Fruit fly (Drosophila melanogaster) whole organism, embryonic: ENCODE results near the gene CG14883.

Source experiments
- Adf1 ChIP-seq: fragments of 200-800 bp; sonication (Bioruptor generic); IDR thresholded peaks from 2 replicates; pipeline ENCODE4 v1.3.6; 2022; ENCODE audit warnings: missing biosample characterization, missing genetic modification characterization
- B-H1 ChIP-seq: fragments of 200-800 bp; sonication (Bioruptor generic); IDR thresholded peaks from 3 replicates; pipeline ENCODE4 v1.3.6; 2022; ENCODE audit warnings: missing biosample characterization, missing genetic modification characterization
- B-H2 ChIP-seq: fragments of 200-800 bp; sonication (Bioruptor generic); optimal IDR thresholded peaks from 2 replicates; lab custom pipeline; 2018; ENCODE audit warnings: missing biosample characterization, mild to moderate bottlenecking, missing genetic modification characterization
- Bdp1 ChIP-seq: fragments of 200-800 bp; sonication (Bioruptor generic); optimal IDR thresholded peaks from 3 replicates; lab custom pipeline; 2016; ENCODE audit warnings: missing biosample characterization, missing genetic modification characterization
- BtbVII ChIP-seq: fragments of 200-800 bp; sonication (Bioruptor generic); optimal IDR thresholded peaks from 3 replicates; lab custom pipeline; 2017; ENCODE audit warnings: missing biosample characterization, mild to moderate bottlenecking, missing genetic modification characterization
- C15 ChIP-seq: fragments of 200-800 bp; sonication (Bioruptor generic); IDR thresholded peaks from 3 replicates; pipeline ENCODE4 v1.3.6; 2022; ENCODE audit warnings: missing biosample characterization, missing genetic modification characterization
- CG12219 ChIP-seq: fragments of 200-800 bp; sonication (Bioruptor generic); optimal IDR thresholded peaks from 3 replicates; lab custom pipeline; 2018; ENCODE audit warnings: missing biosample characterization, mild to moderate bottlenecking, missing genetic modification characterization
- CG13424 ChIP-seq: fragments of 200-800 bp; sonication (Bioruptor generic); optimal IDR thresholded peaks from 2 replicates; lab custom pipeline; 2019; ENCODE audit warnings: missing biosample characterization, mild to moderate bottlenecking, missing genetic modification characterization, moderate library complexity
- CG14667 ChIP-seq: fragments of 200-800 bp; sonication (Bioruptor generic); IDR thresholded peaks from 2 replicates; pipeline ENCODE4 v1.3.6; 2022; ENCODE audit warnings: missing biosample characterization, missing genetic modification characterization
- CG15479 ChIP-seq: fragments of 200-800 bp; sonication (Bioruptor generic); optimal IDR thresholded peaks from 3 replicates; lab custom pipeline; 2019; ENCODE audit warnings: missing biosample characterization, mild to moderate bottlenecking, missing genetic modification characterization, moderate library complexity
- CG1602 ChIP-seq: fragments of 200-800 bp; sonication (Bioruptor generic); optimal IDR thresholded peaks from 3 replicates; lab custom pipeline; 2016; ENCODE audit warnings: missing biosample characterization, missing genetic modification characterization
- CG17328 ChIP-seq: fragments of 200-800 bp; sonication (Bioruptor generic); IDR thresholded peaks from 2 replicates; pipeline ENCODE4 v1.3.6; 2022; ENCODE audit warnings: missing biosample characterization, missing genetic modification characterization
- CG17802 ChIP-seq: fragments of 200-800 bp; sonication (Bioruptor generic); optimal IDR thresholded peaks from 2 replicates; lab custom pipeline; 2018; ENCODE audit warnings: missing biosample characterization, mild to moderate bottlenecking, missing genetic modification characterization, moderate library complexity
- CG17829 ChIP-seq: fragments of 200-800 bp; optimal IDR thresholded peaks from 2 replicates; lab custom pipeline; 2019; ENCODE audit warnings: missing biosample characterization, mild to moderate bottlenecking, missing genetic modification characterization, moderate library complexity
- CG1832 ChIP-seq: fragments of 200-800 bp; sonication (Bioruptor generic); optimal IDR thresholded peaks from 2 replicates; lab custom pipeline; 2017; ENCODE audit warnings: missing biosample characterization, mild to moderate bottlenecking, missing genetic modification characterization, inconsistent platforms
- CG18764 ChIP-seq: fragments of 200-800 bp; sonication (Bioruptor generic); optimal IDR thresholded peaks from 3 replicates; lab custom pipeline; 2016; ENCODE audit warnings: missing biosample characterization, missing genetic modification characterization
- CG2712 ChIP-seq: fragments of 200-800 bp; optimal IDR thresholded peaks from 3 replicates; lab custom pipeline; 2019; ENCODE audit warnings: missing biosample characterization, mild to moderate bottlenecking, missing genetic modification characterization, moderate library complexity
- CG2875 ChIP-seq: fragments of 200-800 bp; sonication (Bioruptor generic); optimal IDR thresholded peaks from 2 replicates; lab custom pipeline; 2017; ENCODE audit warnings: missing biosample characterization, mild to moderate bottlenecking, missing genetic modification characterization, missing genetic modification reagents
- CG30020 ChIP-seq: fragments of 200-800 bp; optimal IDR thresholded peaks from 2 replicates; lab custom pipeline; 2019; ENCODE audit warnings: missing biosample characterization, mild to moderate bottlenecking, missing genetic modification characterization, moderate library complexity
- CG32772 ChIP-seq: fragments of 200-800 bp; sonication (Bioruptor generic); IDR thresholded peaks from 2 replicates; pipeline ENCODE4 v1.3.6; 2022; ENCODE audit warnings: missing biosample characterization, missing genetic modification characterization
- CG4617 ChIP-seq: fragments of 200-800 bp; sonication (Bioruptor generic); optimal IDR thresholded peaks from 3 replicates; lab custom pipeline; 2016; ENCODE audit warnings: missing biosample characterization, missing genetic modification characterization, borderline replicate concordance
- CG6813 ChIP-seq: fragments of 200-800 bp; sonication (Bioruptor generic); optimal IDR thresholded peaks from 2 replicates; lab custom pipeline; 2017; ENCODE audit warnings: missing biosample characterization, missing genetic modification characterization, mild to moderate bottlenecking, moderate library complexity, missing genetic modification reagents
- CG6854 ChIP-seq: fragments of 200-800 bp; sonication (Bioruptor generic); optimal IDR thresholded peaks from 3 replicates; lab custom pipeline; 2017; ENCODE audit warnings: missing biosample characterization, mild to moderate bottlenecking, missing genetic modification characterization
- CG7786 ChIP-seq: fragments of 200-800 bp; sonication (Bioruptor generic); optimal IDR thresholded peaks from 2 replicates; lab custom pipeline; 2016; ENCODE audit warnings: missing biosample characterization, missing genetic modification characterization
- CG9437 ChIP-seq: fragments of 200-800 bp; sonication (Bioruptor generic); optimal IDR thresholded peaks from 2 replicates; lab custom pipeline; 2018; ENCODE audit warnings: missing biosample characterization, mild to moderate bottlenecking, missing genetic modification characterization
- CG9797 ChIP-seq: fragments of 200-800 bp; sonication (Bioruptor generic); optimal IDR thresholded peaks from 3 replicates; lab custom pipeline; 2018; ENCODE audit warnings: missing biosample characterization, mild to moderate bottlenecking, missing genetic modification characterization
- CHES-1-like ChIP-seq: fragments of 200-800 bp; sonication (Bioruptor generic); optimal IDR thresholded peaks from 2 replicates; lab custom pipeline; 2016; ENCODE audit warnings: missing biosample characterization, missing genetic modification characterization
- Dp ChIP-seq: fragments of 200-800 bp; sonication (Bioruptor generic); optimal IDR thresholded peaks from 2 replicates; lab custom pipeline; 2018; ENCODE audit warnings: missing biosample characterization, mild to moderate bottlenecking, missing genetic modification characterization, moderate library complexity
- Ets65A ChIP-seq: fragments of 200-800 bp; sonication (Bioruptor generic); peaks from one replicate; lab custom pipeline; 2016; ENCODE audit warnings: missing biosample characterization, missing genetic modification characterization
- H2.0 ChIP-seq: fragments of 200-800 bp; sonication (Bioruptor generic); IDR thresholded peaks from 2 replicates; pipeline ENCODE4 v1.3.6; 2022; ENCODE audit warnings: missing biosample characterization, missing genetic modification characterization
- Hmr ChIP-seq: fragments of 200-800 bp; sonication (Bioruptor generic); optimal IDR thresholded peaks from 3 replicates; lab custom pipeline; 2017; ENCODE audit warnings: mild to moderate bottlenecking, missing biosample characterization, missing genetic modification reagents, missing genetic modification characterization
- Hr3 ChIP-seq: fragments of 200-800 bp; sonication (Bioruptor generic); optimal IDR thresholded peaks from 3 replicates; lab custom pipeline; 2016; ENCODE audit warnings: missing biosample characterization, missing genetic modification characterization
- Med ChIP-seq: fragments of 200-800 bp; sonication (Bioruptor generic); peaks from one replicate; lab custom pipeline; 2016; ENCODE audit warnings: missing biosample characterization, missing genetic modification characterization, mild to moderate bottlenecking, inconsistent platforms, moderate library complexity
- NC2α ChIP-seq: fragments of 200-800 bp; sonication (Bioruptor generic); optimal IDR thresholded peaks from 2 replicates; lab custom pipeline; 2016; ENCODE audit warnings: missing biosample characterization, missing genetic modification characterization
- Pdp1 ChIP-seq, 2 experiments: fragments of 200-800 bp; sonication (Bioruptor generic); optimal IDR thresholded peaks; 3 replicates each; lab custom pipeline; 2016; ENCODE audit warnings: missing biosample characterization in 2 of 2, missing genetic modification characterization in 2 of 2, mild to moderate bottlenecking in 1 of 2, moderate library complexity in 1 of 2
- Sry-β ChIP-seq: fragments of 200-800 bp; sonication (Bioruptor generic); optimal IDR thresholded peaks from 2 replicates; lab custom pipeline; 2018; ENCODE audit warnings: missing biosample characterization, mild to moderate bottlenecking, missing genetic modification characterization, moderate library complexity
- az2 ChIP-seq: fragments of 200-800 bp; sonication (Bioruptor generic); optimal IDR thresholded peaks from 3 replicates; lab custom pipeline; 2016; ENCODE audit warnings: missing biosample characterization, missing genetic modification characterization
- dmrt11E ChIP-seq: fragments of 200-800 bp; sonication (Bioruptor generic); optimal IDR thresholded peaks from 3 replicates; lab custom pipeline; 2018; ENCODE audit warnings: missing biosample characterization, mild to moderate bottlenecking, missing genetic modification characterization, moderate library complexity
- dysf ChIP-seq: fragments of 200-800 bp; sonication (Bioruptor generic); IDR thresholded peaks from 3 replicates; pipeline ENCODE4 v1.3.6; 2022; ENCODE audit warnings: missing biosample characterization, missing genetic modification characterization
- exex ChIP-seq: fragments of 200-800 bp; sonication (Bioruptor generic); optimal IDR thresholded peaks from 4 replicates; lab custom pipeline; 2018; ENCODE audit warnings: missing biosample characterization, mild to moderate bottlenecking, missing genetic modification characterization, moderate library complexity
- gsb-n ChIP-seq: fragments of 200-800 bp; sonication (Bioruptor generic); optimal IDR thresholded peaks from 3 replicates; lab custom pipeline; 2018; ENCODE audit warnings: missing biosample characterization, mild to moderate bottlenecking, missing genetic modification characterization
- ind ChIP-seq: fragments of 200-800 bp; sonication (Bioruptor generic); optimal IDR thresholded peaks from 3 replicates; lab custom pipeline; 2016; ENCODE audit warnings: missing biosample characterization, missing genetic modification characterization
- jing ChIP-seq: fragments of 200-800 bp; sonication (Bioruptor generic); optimal IDR thresholded peaks from 2 replicates; lab custom pipeline; 2018; ENCODE audit warnings: missing biosample characterization, mild to moderate bottlenecking, missing genetic modification characterization
- lbe ChIP-seq: fragments of 200-800 bp; sonication (Bioruptor generic); optimal IDR thresholded peaks from 2 replicates; lab custom pipeline; 2016; ENCODE audit warnings: missing biosample characterization, mild to moderate bottlenecking, missing genetic modification characterization
- lmd ChIP-seq: fragments of 200-800 bp; sonication (Bioruptor generic); IDR thresholded peaks from 2 replicates; pipeline ENCODE4 v1.3.6; 2022; ENCODE audit warnings: missing biosample characterization, missing genetic modification characterization
- row ChIP-seq: fragments of 200-800 bp; sonication (Bioruptor generic); IDR thresholded peaks from 3 replicates; pipeline ENCODE4 v1.3.6; 2022; ENCODE audit warnings: missing biosample characterization, missing genetic modification characterization
- scrt ChIP-seq: fragments of 200-800 bp; sonication (Bioruptor generic); optimal IDR thresholded peaks from 2 replicates; lab custom pipeline; 2018; ENCODE audit warnings: missing biosample characterization, mild to moderate bottlenecking, missing genetic modification characterization, moderate library complexity
- tap ChIP-seq: fragments of 200-800 bp; optimal IDR thresholded peaks from 3 replicates; lab custom pipeline; 2019; ENCODE audit warnings: missing biosample characterization, mild to moderate bottlenecking, missing genetic modification characterization, moderate library complexity
- trh ChIP-seq: fragments of 200-800 bp; sonication (Bioruptor generic); optimal IDR thresholded peaks from 2 replicates; lab custom pipeline; 2016; ENCODE audit warnings: missing biosample characterization, missing genetic modification characterization
- usp ChIP-seq: fragments of >200 bp; optimal IDR thresholded peaks from 2 replicates; lab custom pipeline; 2017; ENCODE audit warnings: missing biosample characterization, missing genetic modification characterization
- zfh2 ChIP-seq: fragments of 200-800 bp; sonication (Bioruptor generic); optimal IDR thresholded peaks from 2 replicates; lab custom pipeline; 2016; ENCODE audit warnings: missing biosample characterization, missing genetic modification characterization

The CG14883 gene

DNA sequence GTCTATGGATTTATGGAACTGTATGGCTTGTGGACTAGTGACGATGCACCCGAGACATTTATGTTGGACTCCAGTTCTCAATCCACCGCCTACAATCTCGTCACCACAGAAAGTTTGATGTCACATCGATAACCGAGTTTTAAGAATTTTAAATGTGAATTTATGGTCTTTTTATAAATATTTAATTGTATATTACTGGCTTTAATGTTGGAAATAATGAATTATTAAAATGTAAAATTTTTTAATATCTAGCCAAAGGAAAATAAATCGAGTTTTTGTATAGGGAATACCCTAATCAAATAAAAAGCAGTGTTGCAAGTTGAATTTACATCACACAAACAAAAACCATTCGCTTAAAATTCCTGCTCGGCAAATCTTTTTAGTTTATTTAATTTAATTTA lies 23.2 kb upstream of the CG14883 start, which contains the start of gene Fntb (continued):
- TF ChIP-seq Sry-β (GFP tag; lab: Kevin White, UChicago) (peak; percentile 68), CG17328 (GFP tag; lab: Robert Waterston, UW) (0 out of 2 replicates have a peak, but pooled peaks have one; percentile 38), zfh2 (peak; percentile 61), lmd (GFP tag; lab: Robert Waterston, UW) (peak; percentile 63; the same call in 1 of the 2 replicates), CG32772 (GFP tag; lab: Robert Waterston, UW) (peak; percentile 52; the same call in 1 of the 2 replicates), CG17802 (tag; lab: Kevin White, UChicago) (no peak), az2 (GFP tag; lab: Kevin White, UChicago) (peak; percentile 70), CG18764 (GFP tag; lab: Kevin White, UChicago) (peak; percentile 51), CG4617 (GFP tag; lab: Kevin White, UChicago) (peak; percentile 61), CG7786 (GFP tag; lab: Kevin White, UChicago) (peak; percentile 29), CG17829 (tag; lab: Kevin White, UChicago) (peak; percentile 75), trh (GFP tag; lab: Kevin White, UChicago) (no peak), Hr3 (GFP tag; lab: Kevin White, UChicago) (peak; percentile 76), Hmr (GFP tag; lab: Kevin White, UChicago) (no peak), C15 (GFP tag; lab: Robert Waterston, UW) (no peak), dmrt11E (peak; percentile 61), B-H1 (no peak), Bdp1 (GFP tag; lab: Kevin White, UChicago) (no peak), NC2α (GFP tag; lab: Kevin White, UChicago) (peak; percentile 12), CG1832 (GFP tag; lab: Kevin White, UChicago) (no peak), B-H2 (GFP tag; lab: Kevin White, UChicago) (peak; percentile 59), CG12219 (GFP tag; lab: Kevin White, UChicago) (peak; percentile 39), scrt (GFP tag; lab: Kevin White, UChicago) (peak; percentile 46), tap (no peak), exex (no peak), CHES-1-like (GFP tag; lab: Kevin White, UChicago) (no peak), CG9437 (GFP tag; lab: Kevin White, UChicago) (peak; percentile 64), Pdp1 (GFP tag; optimal IDR thresholded peaks at IDR 0.05; lab: Kevin White, UChicago) (peak; percentile 25 to 57), usp (no peak), gsb-n (tag; lab: Kevin White, UChicago) (no peak), CG30020 (tag; lab: Kevin White, UChicago) (peak; percentile 62), Med (GFP tag; lab: Kevin White, UChicago) (peak; percentile 57), BtbVII (GFP tag; lab: Kevin White, UChicago) (peak; percentile 56), CG6813 (peak; percentile 13), CG1602 (GFP tag; lab: Kevin White, UChicago) (peak; percentile 53), CG6854 (GFP tag; lab: Kevin White, UChicago) (no peak), Ets65A (GFP tag; lab: Kevin White, UChicago) (peak; percentile 95), CG2875 (peak; percentile 44), CG2712 (tag; lab: Kevin White, UChicago) (peak; percentile 81), Dp (GFP tag; lab: Kevin White, UChicago) (no peak), H2.0 (GFP tag; lab: Robert Waterston, UW) (peak; percentile 39), CG14667 (GFP tag; lab: Robert Waterston, UW) (peak; percentile 38; the same call in 1 of the 2 replicates), CG13424 (tag; lab: Kevin White, UChicago) (peak; percentile 83), CG15479 (GFP tag; lab: Kevin White, UChicago) (no peak), row (GFP tag; lab: Robert Waterston, UW) (peak; percentile 90), dysf (GFP tag; lab: Robert Waterston, UW) (peak; percentile 74), ind (GFP tag; lab: Kevin White, UChicago) (peak; percentile 72), CG9797 (GFP tag; lab: Kevin White, UChicago) (no peak), Adf1 (GFP tag; lab: Robert Waterston, UW) (no peak), jing (GFP tag; lab: Kevin White, UChicago) (no peak), lbe (peak; percentile 35)
